Comparison of ENCODE assay signal across 1 worm cellular context in genomic region chrV:19522551-19523137, ce11.
A peak's percentile ranks its signal among the peaks of the same experiment; 100 is the strongest.
TF ChIP-seq lines count a peak whose summit lies in the region.

No protein-coding gene starts in this region.

TF ChIP-seq in whole organism, L4 larva, 104 proteins besides CTCF, POLR2A, EP300 and RAD21 (continued from another document):
- TF ChIP-seq dmd-8 (GFP tag; IDR thresholded peaks at IDR 0.05; lab: Robert Waterston, UW) (0 out of 2 replicates have a peak, but pooled peaks have one; percentile 30), dmd-6 (GFP tag; IDR thresholded peaks at IDR 0.05; lab: Robert Waterston, UW) (peak; percentile 95), F10B5.3 (tag; optimal IDR thresholded peaks at IDR 0.05; lab: Kevin White, UChicago) (no peak), daf-16 (GFP tag; optimal IDR thresholded peaks at IDR 0.05; lab: Kevin White, UChicago) (no peak), daf-16 (tag; optimal IDR thresholded peaks at IDR 0.05; lab: Kevin White, UChicago) (peak; percentile 65), nhr-102 (tag; optimal IDR thresholded peaks at IDR 0.05; lab: Kevin White, UChicago) (peak; percentile 68), ceh-62 (tag; optimal IDR thresholded peaks at IDR 0.05; lab: Kevin White, UChicago) (no peak), zfp-2 (tag; optimal IDR thresholded peaks at IDR 0.05; lab: Kevin White, UChicago) (peak; percentile 53), aly-2 (tag; optimal IDR thresholded peaks at IDR 0.05; lab: Kevin White, UChicago) (no peak), skn-1 (tag; optimal IDR thresholded peaks at IDR 0.05; lab: Kevin White, UChicago) (no peak), vab-7 (GFP tag; IDR thresholded peaks at IDR 0.05; lab: Robert Waterston, UW) (peak; percentile 44; the same call in 1 of the 2 replicates), pha-4 (GFP tag; IDR thresholded peaks at IDR 0.05; lab: Robert Waterston, UW) (peak; percentile 23; the same call in 1 of the 2 replicates), pha-4 (tag; optimal IDR thresholded peaks at IDR 0.05; lab: Kevin White, UChicago) (no peak), tag-97 (GFP tag; IDR thresholded peaks at IDR 0.05; lab: Robert Waterston, UW) (no peak), daf-19 (GFP tag; conservative IDR thresholded peaks at IDR 0.05; lab: Robert Waterston, UW) (peak; percentile 60), ztf-11 (tag; optimal IDR thresholded peaks at IDR 0.05; lab: Kevin White, UChicago) (no peak), jun-1 (tag; optimal IDR thresholded peaks at IDR 0.05; lab: Kevin White, UChicago) (peak; percentile 70), mdt-29 (GFP tag; IDR thresholded peaks at IDR 0.05; lab: Robert Waterston, UW) (peak; percentile 96), ceh-20 (GFP tag; IDR thresholded peaks at IDR 0.05; lab: Robert Waterston, UW) (peak; percentile 98), daf-8 (GFP tag; IDR thresholded peaks at IDR 0.05; lab: Robert Waterston, UW) (no peak), Y105C5A.15 (GFP tag; IDR thresholded peaks at IDR 0.05; lab: Robert Waterston, UW) (no peak), nhr-111 (GFP tag; optimal IDR thresholded peaks at IDR 0.05; lab: Kevin White, UChicago) (no peak), nhr-10 (tag; optimal IDR thresholded peaks at IDR 0.05; lab: Kevin White, UChicago) (peak; percentile 80), F37D6.2 (tag; optimal IDR thresholded peaks at IDR 0.05; lab: Kevin White, UChicago) (peak; percentile 60), ceh-32 (tag; optimal IDR thresholded peaks at IDR 0.05; lab: Kevin White, UChicago; ENCODE audit: poor library complexity) (peak; percentile 8), hif-1 (tag; optimal IDR thresholded peaks at IDR 0.05; lab: Kevin White, UChicago) (peak in 1 of 2 experiments; percentile 81), ZK546.5 (tag; optimal IDR thresholded peaks at IDR 0.05; lab: Kevin White, UChicago) (no peak), mxl-2 (GFP tag; conservative IDR thresholded peaks at IDR 0.05; lab: Robert Waterston, UW) (peak; percentile 67), lim-7 (GFP tag; IDR thresholded peaks at IDR 0.05; lab: Robert Waterston, UW) (no peak), zag-1 (tag; optimal IDR thresholded peaks at IDR 0.05; lab: Kevin White, UChicago) (no peak), nhr-28 (tag; optimal IDR thresholded peaks at IDR 0.05; lab: Kevin White, UChicago) (peak; percentile 77), aha-1 (tag; lab: Kevin White, UChicago) (peak; percentile 100), fos-1 (tag; optimal IDR thresholded peaks at IDR 0.05; lab: Kevin White, UChicago) (no peak), nhr-77 (tag; optimal IDR thresholded peaks at IDR 0.05; lab: Kevin White, UChicago) (peak; percentile 51), zip-11 (GFP tag; IDR thresholded peaks at IDR 0.05; lab: Robert Waterston, UW) (no peak), mdl-1 (tag; optimal IDR thresholded peaks at IDR 0.05; lab: Kevin White, UChicago) (peak; percentile 91 to 95), cey-2 (tag; optimal IDR thresholded peaks at IDR 0.05; lab: Kevin White, UChicago; ENCODE audit: borderline replicate concordance, insufficient read depth) (no peak), R02D3.7 (tag; optimal IDR thresholded peaks at IDR 0.05; lab: Kevin White, UChicago) (no peak), fkh-10 (GFP tag; optimal IDR thresholded peaks at IDR 0.05; lab: Kevin White, UChicago) (peak; percentile 40), snpc-1.2 (GFP tag; IDR thresholded peaks at IDR 0.05; lab: Robert Waterston, UW) (peak; percentile 35), nhr-6 (tag; optimal IDR thresholded peaks at IDR 0.05; lab: Kevin White, UChicago) (peak; percentile 83), lin-15B (tag; optimal IDR thresholded peaks at IDR 0.05; lab: Kevin White, UChicago) (no peak), lir-3 (tag; optimal IDR thresholded peaks at IDR 0.05; lab: Kevin White, UChicago) (no peak), hlh-30 (tag; optimal IDR thresholded peaks at IDR 0.05; lab: Kevin White, UChicago; ENCODE audit: insufficient read depth) (peak; percentile 88), D1046.2 (GFP tag; IDR thresholded peaks at IDR 0.05; lab: Robert Waterston, UW) (no peak), ZK337.2 (GFP tag; IDR thresholded peaks at IDR 0.05; lab: Robert Waterston, UW) (no peak), daf-12 (tag; optimal IDR thresholded peaks at IDR 0.05; lab: Kevin White, UChicago) (no peak), pqm-1 (tag; optimal IDR thresholded peaks at IDR 0.05; lab: Kevin White, UChicago) (no peak), ceh-82 (tag; optimal IDR thresholded peaks at IDR 0.05; lab: Kevin White, UChicago) (no peak)
